Worm (Caenorhabditis elegans): Measurements from ENCODE around the gene ugt-33.

DNA sequence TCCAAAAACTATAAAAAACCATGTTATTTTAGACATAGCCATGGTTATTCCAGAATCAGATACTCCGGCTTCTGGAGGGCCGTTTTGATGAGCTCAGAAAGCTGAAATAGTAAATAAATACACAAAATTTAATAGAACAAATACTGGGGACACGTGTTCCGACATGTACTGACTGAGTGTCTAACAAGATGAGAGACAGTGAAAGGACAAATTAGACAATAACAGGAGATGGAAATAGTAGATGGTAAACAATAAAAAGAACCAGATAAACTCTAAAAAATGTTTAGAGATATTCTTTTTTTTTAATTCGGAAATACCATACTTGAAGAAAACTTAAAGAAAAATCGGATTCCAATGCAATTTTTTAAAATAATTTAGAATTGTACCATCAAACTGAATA is 8.6 kb upstream of the ugt-33 start, which contains the start of gene Y32F6B.1:
- TF ChIP-seq zag-1 (tag; optimal IDR thresholded peaks at IDR 0.05) (no peak), jun-1 (tag; optimal IDR thresholded peaks at IDR 0.05) (no peak), fkh-10 (GFP tag; optimal IDR thresholded peaks at IDR 0.05) (no peak), Y75B8A.6 (GFP tag; IDR thresholded peaks at IDR 0.05) (no peak), F26F4.8 (GFP tag; conservative IDR thresholded peaks at IDR 0.05) (no peak), aly-2 (tag; optimal IDR thresholded peaks at IDR 0.05) (no peak), pha-4 (GFP tag; IDR thresholded peaks at IDR 0.05) (no peak), pha-4 (tag; optimal IDR thresholded peaks at IDR 0.05) (no peak), mdt-29 (GFP tag; IDR thresholded peaks at IDR 0.05) (no peak), nhr-76 (tag; optimal IDR thresholded peaks at IDR 0.05) (no peak), aha-1 (tag) (no peak)

All from whole organism, L4 larva.